Worm (Caenorhabditis elegans) whole organism, L2 larva: ENCODE measurements around the gene cyn-1.

Source experiments
- C34F6.9 ChIP-seq: fragments of 150-350 bp; optimal IDR thresholded peaks from 2 replicates; lab custom pipeline; 2014; ENCODE audit warnings: missing biosample characterization, missing genetic modification characterization
- F13H6.1 ChIP-seq: sonication (generic microtip); optimal IDR thresholded peaks from 2 replicates; lab custom pipeline; 2016; ENCODE audit warnings: missing genetic modification characterization, missing compliant biosample characterization
- Y55F3AM.14 ChIP-seq: fragments of 200-800 bp; sonication (Bioruptor generic); optimal IDR thresholded peaks from 2 replicates; lab custom pipeline; 2018; ENCODE audit warnings: mild to moderate bottlenecking, missing genetic modification characterization, missing compliant biosample characterization
- ZK546.5 ChIP-seq: sonication (generic microtip); optimal IDR thresholded peaks from 2 replicates; lab custom pipeline; 2017; ENCODE audit warnings: missing biosample characterization, missing genetic modification characterization
- alr-1 ChIP-seq: fragments of 150-350 bp; optimal IDR thresholded peaks from 2 replicates; lab custom pipeline; 2014; ENCODE audit warnings: missing biosample characterization, missing genetic modification characterization
- aly-2 ChIP-seq: fragments of 150-350 bp; optimal IDR thresholded peaks from 2 replicates; lab custom pipeline; 2014; ENCODE audit warnings: missing biosample characterization, missing genetic modification characterization
- blmp-1 ChIP-seq: sonication (generic microtip); optimal IDR thresholded peaks from 2 replicates; lab custom pipeline; 2017; ENCODE audit warnings: missing genetic modification characterization, mild to moderate bottlenecking, missing compliant biosample characterization, antibody characterized with exemption, moderate library complexity; ENCODE audit not compliant: insufficient read depth
- ceh-16 ChIP-seq: fragments of 150-350 bp; optimal IDR thresholded peaks from 2 replicates; lab custom pipeline; 2014; ENCODE audit warnings: missing biosample characterization, missing genetic modification characterization
- crh-2 ChIP-seq: sonication (generic microtip); optimal IDR thresholded peaks from 2 replicates; lab custom pipeline; 2017; ENCODE audit warnings: missing biosample characterization, missing genetic modification characterization
- egl-27 ChIP-seq: sonication (generic microtip); optimal IDR thresholded peaks from 3 replicates; lab custom pipeline; 2017; ENCODE audit warnings: missing biosample characterization, missing genetic modification reagents, missing genetic modification characterization
- elt-3 ChIP-seq: sonication (generic microtip); optimal IDR thresholded peaks from 2 replicates; lab custom pipeline; 2017; ENCODE audit warnings: missing biosample characterization, missing genetic modification characterization
- fos-1 ChIP-seq: fragments of 150-350 bp; optimal IDR thresholded peaks from 2 replicates; lab custom pipeline; 2014; ENCODE audit warnings: missing biosample characterization, missing genetic modification characterization
- lin-11 ChIP-seq: fragments of 150-350 bp; sonication (generic microtip); optimal IDR thresholded peaks from 2 replicates; lab custom pipeline; 2014; ENCODE audit warnings: missing biosample characterization, missing genetic modification characterization, inconsistent platforms, mixed read lengths
- lin-13 ChIP-seq: fragments of 150-350 bp; optimal IDR thresholded peaks from 2 replicates; lab custom pipeline; 2014; ENCODE audit warnings: missing biosample characterization, missing genetic modification reagents, missing genetic modification characterization
- lin-39 ChIP-seq: fragments of 150-350 bp; optimal IDR thresholded peaks from 2 replicates; lab custom pipeline; 2014; ENCODE audit warnings: missing biosample characterization, missing genetic modification reagents, missing genetic modification characterization
- lsy-2 ChIP-seq, 2 experiments: fragments of 150-350 bp in 1 of 2; sonication (generic microtip) in 1 of 2; optimal IDR thresholded peaks; 2 replicates each; lab custom pipeline; 2014 to 2017; ENCODE audit warnings: missing biosample characterization in 2 of 2, missing genetic modification characterization in 2 of 2
- mab-5 ChIP-seq: fragments of 150-350 bp; optimal IDR thresholded peaks from 2 replicates; lab custom pipeline; 2014; ENCODE audit warnings: missing biosample characterization, missing genetic modification characterization
- mbf-1 ChIP-seq: sonication (generic microtip); optimal IDR thresholded peaks from 2 replicates; lab custom pipeline; 2017; ENCODE audit warnings: missing biosample characterization, missing genetic modification characterization
- mdl-1 ChIP-seq, 2 experiments: fragments of 150-350 bp in 1 of 2; sonication (generic microtip) in 1 of 2; optimal IDR thresholded peaks; 2 replicates each; lab custom pipeline; 2017; ENCODE audit warnings: missing biosample characterization in 2 of 2, missing genetic modification characterization in 2 of 2
- nhr-10 ChIP-seq: sonication (generic microtip); optimal IDR thresholded peaks from 2 replicates; lab custom pipeline; 2017; ENCODE audit warnings: missing biosample characterization, missing genetic modification characterization
- nhr-12 ChIP-seq: fragments of 150-350 bp; optimal IDR thresholded peaks from 2 replicates; lab custom pipeline; 2014; ENCODE audit warnings: missing biosample characterization, missing genetic modification characterization
- nhr-129 ChIP-seq: fragments of 150-350 bp; optimal IDR thresholded peaks from 2 replicates; lab custom pipeline; 2014; ENCODE audit warnings: missing biosample characterization, missing genetic modification characterization
- nhr-23 ChIP-seq: fragments of 150-350 bp; optimal IDR thresholded peaks from 2 replicates; lab custom pipeline; 2014; ENCODE audit warnings: missing biosample characterization, missing genetic modification reagents, missing genetic modification characterization
- nhr-237 ChIP-seq: fragments of 150-350 bp; optimal IDR thresholded peaks from 2 replicates; lab custom pipeline; 2014; ENCODE audit warnings: missing biosample characterization, missing genetic modification characterization
- nhr-25 ChIP-seq: fragments of 150-350 bp; sonication (generic microtip); optimal IDR thresholded peaks from 3 replicates; lab custom pipeline; 2014; ENCODE audit warnings: missing biosample characterization, missing genetic modification characterization
- nhr-6 ChIP-seq: fragments of 150-350 bp; optimal IDR thresholded peaks from 2 replicates; lab custom pipeline; 2014; ENCODE audit warnings: missing biosample characterization, missing genetic modification characterization
- nhr-77 ChIP-seq: fragments of 150-350 bp; optimal IDR thresholded peaks from 2 replicates; lab custom pipeline; 2014; ENCODE audit warnings: missing biosample characterization, missing genetic modification characterization
- peb-1 ChIP-seq: fragments of 150-350 bp; optimal IDR thresholded peaks from 2 replicates; lab custom pipeline; 2014; ENCODE audit warnings: missing biosample characterization, missing genetic modification characterization
- sem-4 ChIP-seq: fragments of 150-350 bp; optimal IDR thresholded peaks from 2 replicates; lab custom pipeline; 2014; ENCODE audit warnings: missing biosample characterization, missing genetic modification reagents, missing genetic modification characterization
- skn-1 ChIP-seq: sonication (generic microtip); optimal IDR thresholded peaks from 2 replicates; lab custom pipeline; 2017; ENCODE audit warnings: missing biosample characterization, missing genetic modification characterization
- sma-3 ChIP-seq: sonication (generic microtip); optimal IDR thresholded peaks from 2 replicates; lab custom pipeline; 2016; ENCODE audit warnings: missing genetic modification reagents, missing genetic modification characterization, missing compliant biosample characterization
- sma-9 ChIP-seq, 2 experiments: fragments of 150-350 bp in 1 of 2; sonication (generic microtip) in 1 of 2; optimal IDR thresholded peaks; 2 replicates each; lab custom pipeline; 2014 to 2016; ENCODE audit warnings: missing genetic modification characterization in 2 of 2, mild to moderate bottlenecking in 1 of 2, missing biosample characterization in 1 of 2, missing compliant biosample characterization in 1 of 2, missing genetic modification reagents in 1 of 2, moderate library complexity in 1 of 2
- snpc-4 ChIP-seq: fragments of 150-350 bp; optimal IDR thresholded peaks from 2 replicates; lab custom pipeline; 2014; ENCODE audit warnings: missing biosample characterization, missing genetic modification characterization
- unc-55 ChIP-seq: fragments of 150-350 bp; sonication (generic microtip); optimal IDR thresholded peaks from 3 replicates; lab custom pipeline; 2014; ENCODE audit warnings: missing biosample characterization, missing genetic modification reagents, missing genetic modification characterization
- unc-62 ChIP-seq: fragments of 150-350 bp; optimal IDR thresholded peaks from 2 replicates; lab custom pipeline; 2014; ENCODE audit warnings: missing biosample characterization, missing genetic modification reagents, missing genetic modification characterization
- zag-1 ChIP-seq: fragments of 150-350 bp; optimal IDR thresholded peaks from 2 replicates; lab custom pipeline; 2014; ENCODE audit warnings: missing biosample characterization, missing genetic modification characterization
- ztf-11 ChIP-seq: sonication (generic microtip); optimal IDR thresholded peaks from 2 replicates; lab custom pipeline; 2017; ENCODE audit warnings: missing biosample characterization, missing genetic modification characterization
- ztf-4 ChIP-seq: fragments of 150-350 bp; optimal IDR thresholded peaks from 2 replicates; lab custom pipeline; 2014; ENCODE audit warnings: missing biosample characterization, missing genetic modification characterization

Gene cyn-1

ce11 chrV:14393504-14393903 lies 37.6 kb downstream of the cyn-1 start, which contains the start of gene C15H11.1:
TSS of gene C15H11.1 (plus strand) at chrV:14393804.
- TF ChIP-seq crh-2 (tag; lab: Kevin White, UChicago) (no peak), ceh-16 (tag; lab: Kevin White, UChicago) (no peak), nhr-10 (no peak), nhr-77 (no peak), sem-4 (no peak), lin-11 (no peak), skn-1 (tag; lab: Kevin White, UChicago) (no peak), ztf-11 (no peak), mdl-1 (tag; optimal IDR thresholded peaks at IDR 0.05; lab: Kevin White, UChicago) (no peak), unc-62 (GFP tag; lab: Kevin White, UChicago) (no peak), elt-3 (tag; lab: Kevin White, UChicago) (no peak), aly-2 (tag; lab: Kevin White, UChicago) (no peak), snpc-4 (tag; lab: Kevin White, UChicago) (no peak), ZK546.5 (tag; lab: Kevin White, UChicago) (no peak)

ce11 chrV:14394743-14395142 lies 38.9 kb downstream of the cyn-1 start, which contains the start of gene C15H11.13:
TSS of gene C15H11.13 (plus strand) at chrV:14395043.
- TF ChIP-seq nhr-77 = no peak
- no peak for TF ChIP-seq peb-1 (tag; lab: Kevin White, UChicago)
- no peak for TF ChIP-seq lin-39 (tag; lab: Kevin White, UChicago)
- TF ChIP-seq sma-3 (GFP tag; lab: Kevin White, UChicago) = no peak
- no peak for TF ChIP-seq nhr-12 (tag; lab: Kevin White, UChicago)
- TF ChIP-seq zag-1 (tag; lab: Kevin White, UChicago) = no peak
- TF ChIP-seq unc-62 (GFP tag; lab: Kevin White, UChicago) = no peak
- TF ChIP-seq sma-9 (GFP tag; optimal IDR thresholded peaks at IDR 0.05; lab: Kevin White, UChicago) = no peak
- no peak for TF ChIP-seq sma-9 (tag; optimal IDR thresholded peaks at IDR 0.05; lab: Kevin White, UChicago)
- TF ChIP-seq nhr-10 = no peak
- no peak for TF ChIP-seq lin-13 (GFP tag; lab: Kevin White, UChicago)
- TF ChIP-seq mab-5 (tag; lab: Kevin White, UChicago) = no peak
- TF ChIP-seq ztf-4 = no peak
- no peak for TF ChIP-seq nhr-23 (tag; lab: Kevin White, UChicago)
- TF ChIP-seq alr-1 (tag; lab: Kevin White, UChicago) = no peak
- TF ChIP-seq unc-55 (GFP tag; lab: Kevin White, UChicago) = no peak
- no peak for TF ChIP-seq ZK546.5 (tag; lab: Kevin White, UChicago)
- no peak for TF ChIP-seq fos-1 (tag; lab: Kevin White, UChicago)
- no peak for TF ChIP-seq mbf-1 (tag; lab: Kevin White, UChicago)

- no peak for TF ChIP-seq lsy-2 (tag; optimal IDR thresholded peaks at IDR 0.05; lab: Kevin White, UChicago)
- TF ChIP-seq mab-5 (tag; lab: Kevin White, UChicago) = no peak
- no peak for TF ChIP-seq elt-3 (tag; lab: Kevin White, UChicago)
- TF ChIP-seq nhr-23 (tag; lab: Kevin White, UChicago) = no peak
- no peak for TF ChIP-seq nhr-77
- no peak for TF ChIP-seq nhr-6 (tag; lab: Kevin White, UChicago)
- no peak for TF ChIP-seq Y55F3AM.14 (GFP tag; lab: Kevin White, UChicago)
- no peak for TF ChIP-seq zag-1 (tag; lab: Kevin White, UChicago)
- TF ChIP-seq nhr-10 = no peak
- TF ChIP-seq nhr-25 (tag; lab: Kevin White, UChicago) = no peak
- TF ChIP-seq C34F6.9 (tag; lab: Kevin White, UChicago) = no peak
- no peak for TF ChIP-seq egl-27 (tag; lab: Kevin White, UChicago)
- TF ChIP-seq lin-39 (tag; lab: Kevin White, UChicago) = no peak
- no peak for TF ChIP-seq nhr-129 (tag; lab: Kevin White, UChicago)
- TF ChIP-seq blmp-1 = no peak
- TF ChIP-seq nhr-237 (tag; lab: Kevin White, UChicago) = no peak
- TF ChIP-seq lin-11 = no peak
- TF ChIP-seq crh-2 (tag; lab: Kevin White, UChicago) = no peak
- TF ChIP-seq F13H6.1 = no peak
Observed at ce11 chrV:14396123-14396669, 40.3 kb downstream of the cyn-1 start.
